Fruit fly (Drosophila melanogaster) whole organism, prepupa: ENCODE measurements around the gene Cyp9f2.

Source experiments
- CG11762 ChIP-seq: fragments of 200-800 bp; sonication (Bioruptor generic); optimal IDR thresholded peaks from 3 replicates; lab custom pipeline; 2016; ENCODE audit warnings: missing biosample characterization, missing genetic modification characterization; ENCODE audit not compliant: insufficient read depth
- CG7368 ChIP-seq: fragments of 200-800 bp; sonication (Bioruptor generic); optimal IDR thresholded peaks from 3 replicates; lab custom pipeline; 2016; ENCODE audit warnings: missing biosample characterization, missing genetic modification characterization
- CG8632 ChIP-seq: fragments of 200-800 bp; sonication (Bioruptor generic); optimal IDR thresholded peaks from 3 replicates; lab custom pipeline; 2016; ENCODE audit warnings: missing biosample characterization, missing genetic modification characterization
- Eip75B ChIP-seq: fragments of 200-800 bp; sonication (Bioruptor generic); optimal IDR thresholded peaks from 3 replicates; lab custom pipeline; 2016; ENCODE audit warnings: missing biosample characterization, missing genetic modification characterization
- Ets96B ChIP-seq: fragments of 200-800 bp; optimal IDR thresholded peaks from 2 replicates; lab custom pipeline; 2019; ENCODE audit warnings: missing biosample characterization, mild to moderate bottlenecking, missing genetic modification characterization, moderate library complexity
- Gug ChIP-seq: fragments of 200-800 bp; sonication (Bioruptor generic); IDR thresholded peaks from 2 replicates; pipeline ENCODE4 v1.3.6; 2022; ENCODE audit warnings: missing biosample characterization, missing genetic modification characterization
- Met ChIP-seq: fragments of 200-800 bp; sonication (Bioruptor generic); optimal IDR thresholded peaks from 3 replicates; lab custom pipeline; 2016; ENCODE audit warnings: missing biosample characterization, missing genetic modification characterization
- Smox ChIP-seq: fragments of 200-800 bp; sonication (Bioruptor generic); optimal IDR thresholded peaks from 3 replicates; lab custom pipeline; 2016; ENCODE audit warnings: missing biosample characterization, missing genetic modification characterization
- Sox15 ChIP-seq: fragments of 200-800 bp; sonication (Bioruptor generic); optimal IDR thresholded peaks from 3 replicates; lab custom pipeline; 2016; ENCODE audit warnings: missing biosample characterization, missing genetic modification characterization
- spab ChIP-seq: fragments of 200-800 bp; sonication (Bioruptor generic); optimal IDR thresholded peaks from 2 replicates; lab custom pipeline; 2017; ENCODE audit warnings: missing biosample characterization, mild to moderate bottlenecking, missing genetic modification characterization, missing genetic modification reagents

DNA sequence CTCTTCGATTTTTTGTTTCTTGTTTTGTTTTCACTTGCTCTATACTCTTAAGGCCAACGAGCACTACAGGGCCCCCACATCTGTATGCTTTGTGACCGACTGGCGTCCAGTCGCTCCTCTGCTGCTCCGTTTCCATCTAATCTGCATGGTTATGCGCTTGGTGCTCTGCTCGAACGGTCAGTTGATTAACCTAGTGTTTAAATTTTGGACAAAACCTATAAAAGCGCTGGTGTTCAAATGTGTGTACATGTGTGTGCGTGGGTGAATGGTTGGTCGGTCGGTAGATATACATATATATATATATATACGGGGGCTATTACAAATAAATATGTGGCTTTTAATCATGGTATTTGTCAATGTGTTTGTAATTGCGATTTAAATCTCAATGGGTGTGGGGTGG, 18.2 kb upstream of the Cyp9f2 start:
- TF ChIP-seq Eip75B (GFP tag; lab: Kevin White, UChicago) (no peak), Smox (no peak), CG7368 (GFP tag; lab: Kevin White, UChicago) (no peak), Sox15 (GFP tag; lab: Kevin White, UChicago) (no peak), Met (GFP tag; lab: Kevin White, UChicago) (no peak), Ets96B (tag; lab: Kevin White, UChicago) (no peak), spab (no peak), Gug (GFP tag; lab: Robert Waterston, UW) (no peak), CG8632 (GFP tag; lab: Kevin White, UChicago) (no peak), CG11762 (no peak)
